Fruit fly (Drosophila melanogaster): ENCODE data around the gene Lgr4.

The Lgr4 gene

dm6 chrX:13228208-13228606 is 39.2 kb upstream of the Lgr4 start (continued):
- TF ChIP-seq CG8388 (GFP tag; optimal IDR thresholded peaks at IDR 0.05) (peak; percentile 24), gem (tag; optimal IDR thresholded peaks at IDR 0.05) (peak; percentile 56), H2.0 (GFP tag; IDR thresholded peaks at IDR 0.05) (no peak), Gug (GFP tag; IDR thresholded peaks at IDR 0.05) (no peak), jumu (GFP tag; optimal IDR thresholded peaks at IDR 0.05) (no peak), CG8478 (optimal IDR thresholded peaks at IDR 0.05) (no peak), CG1832 (GFP tag; optimal IDR thresholded peaks at IDR 0.05) (no peak), CG10431 (GFP tag; optimal IDR thresholded peaks at IDR 0.05) (no peak), CG11093 (GFP tag; IDR thresholded peaks at IDR 0.05) (no peak), lab (GFP tag; optimal IDR thresholded peaks at IDR 0.05) (no peak), MTF-1 (GFP tag; optimal IDR thresholded peaks at IDR 0.05; ENCODE audit: borderline replicate concordance) (no peak), fd3F (GFP tag; optimal IDR thresholded peaks at IDR 0.05) (no peak), ewg (GFP tag; optimal IDR thresholded peaks at IDR 0.05) (no peak), wdn (GFP tag; IDR thresholded peaks at IDR 0.05) (no peak), CG42726 (GFP tag; IDR thresholded peaks at IDR 0.05; ENCODE audit: partially characterized antibody) (no peak), CG30431 (GFP tag; optimal IDR thresholded peaks at IDR 0.05) (no peak), D19A (tag; optimal IDR thresholded peaks at IDR 0.05) (peak; percentile 7), vfl (GFP tag; optimal IDR thresholded peaks at IDR 0.05) (no peak), CG2889 (GFP tag; IDR thresholded peaks at IDR 0.05) (no peak), Oaz (GFP tag; IDR thresholded peaks at IDR 0.05) (no peak), lola (GFP tag; optimal IDR thresholded peaks at IDR 0.05) (peak in 1 of 3 experiments; percentile 38), CG10979 (tag; optimal IDR thresholded peaks at IDR 0.05) (peak; percentile 51), CG12942 (GFP tag; optimal IDR thresholded peaks at IDR 0.05) (no peak), tup (GFP tag; optimal IDR thresholded peaks at IDR 0.05) (no peak), cad (GFP tag; optimal IDR thresholded peaks at IDR 0.05) (no peak), eve (GFP tag; optimal IDR thresholded peaks at IDR 0.05) (peak in 1 of 2 experiments; percentile 34), crc (GFP tag; optimal IDR thresholded peaks at IDR 0.05) (no peak), Hmr (GFP tag; optimal IDR thresholded peaks at IDR 0.05) (no peak), CG30403 (GFP tag; optimal IDR thresholded peaks at IDR 0.05) (no peak), CG17802 (tag; optimal IDR thresholded peaks at IDR 0.05) (no peak), tll (GFP tag; optimal IDR thresholded peaks at IDR 0.05) (no peak), HLHmδ (GFP tag; optimal IDR thresholded peaks at IDR 0.05) (no peak), Dll (GFP tag; IDR thresholded peaks at IDR 0.05; ENCODE audit: partially characterized antibody) (no peak), luna (GFP tag; optimal IDR thresholded peaks at IDR 0.05) (no peak), sisA (GFP tag; IDR thresholded peaks at IDR 0.05) (no peak), Ssrp (tag; optimal IDR thresholded peaks at IDR 0.05) (peak; percentile 15), slbo (GFP tag; IDR thresholded peaks at IDR 0.05) (no peak), CG10462 (GFP tag; optimal IDR thresholded peaks at IDR 0.05) (no peak), CG4282 (GFP tag; optimal IDR thresholded peaks at IDR 0.05) (no peak), p53 (GFP tag; optimal IDR thresholded peaks at IDR 0.05) (no peak), grn (GFP tag; optimal IDR thresholded peaks at IDR 0.05) (no peak), Deaf1 (tag; optimal IDR thresholded peaks at IDR 0.05) (no peak), gro (GFP tag; optimal IDR thresholded peaks at IDR 0.05) (no peak), CG8944 (GFP tag; optimal IDR thresholded peaks at IDR 0.05) (no peak), Dad (GFP tag; optimal IDR thresholded peaks at IDR 0.05) (no peak), z (GFP tag; IDR thresholded peaks at IDR 0.05) (no peak), fru (optimal IDR thresholded peaks at IDR 0.05) (no peak), CG13296 (GFP tag; optimal IDR thresholded peaks at IDR 0.05) (no peak), hkb (optimal IDR thresholded peaks at IDR 0.05) (no peak), hkb (GFP tag; IDR thresholded peaks at IDR 0.05) (no peak), bowl (GFP tag; IDR thresholded peaks at IDR 0.05) (no peak), CG17359 (tag; optimal IDR thresholded peaks at IDR 0.05) (peak; percentile 12), CG13424 (tag; optimal IDR thresholded peaks at IDR 0.05) (no peak)

Measured in whole organism, embryonic.